Worm (Caenorhabditis elegans) whole organism, young adult: ENCODE measurements around the gene zig-2.

ENCODE experiments used
- D2030.7 ChIP-seq: fragments of 200-800 bp; sonication (Bioruptor generic); IDR thresholded peaks from 2 replicates; pipeline ENCODE4 v1.3.6; 2022; ENCODE audit warnings: missing genetic modification reagents, missing genetic modification characterization, missing compliant biosample characterization
- F57A8.1 ChIP-seq: fragments of 200-800 bp; sonication (Bioruptor generic); optimal IDR thresholded peaks from 2 replicates; lab custom pipeline; 2018; ENCODE audit warnings: mild to moderate bottlenecking, missing genetic modification characterization, moderate library complexity, missing compliant biosample characterization
- K11D2.4 ChIP-seq: fragments of 200-800 bp; sonication (Bioruptor generic); IDR thresholded peaks from 2 replicates; pipeline ENCODE4 v1.3.6; 2022; ENCODE audit warnings: missing genetic modification reagents, missing genetic modification characterization, missing compliant biosample characterization
- T26A5.8 ChIP-seq: sonication (generic microtip); optimal IDR thresholded peaks from 2 replicates; lab custom pipeline; 2016; ENCODE audit warnings: missing genetic modification characterization, missing compliant biosample characterization
- ama-1 ChIP-seq, 3 experiments: fragments of 150-350 bp in 1 of 3; sonication (generic microtip) in 2 of 3; optimal IDR thresholded peaks; 2 replicates each; lab custom pipeline; 2014 to 2018; ENCODE audit warnings: missing biosample characterization in 2 of 3, missing genetic modification characterization in 2 of 3, missing genetic modification reagents in 2 of 3
- aptf-3 ChIP-seq: fragments of 200-800 bp; sonication (Bioruptor generic); IDR thresholded peaks from 2 replicates; pipeline ENCODE4 v1.3.6; 2022; ENCODE audit warnings: missing genetic modification characterization, missing compliant biosample characterization
- attf-3 ChIP-seq: fragments of 200-800 bp; sonication (Bioruptor generic); conservative IDR thresholded peaks from 2 replicates; pipeline ENCODE4 v1.3.6; 2022; ENCODE audit warnings: missing genetic modification reagents, missing genetic modification characterization, missing compliant biosample characterization
- ccch-3 ChIP-seq: fragments of 200-800 bp; sonication (Bioruptor generic); optimal IDR thresholded peaks from 2 replicates; lab custom pipeline; 2018; ENCODE audit warnings: mild to moderate bottlenecking, missing genetic modification characterization, missing compliant biosample characterization
- cebp-2 ChIP-seq: fragments of 200-800 bp; sonication (Bioruptor generic); IDR thresholded peaks from 2 replicates; pipeline ENCODE4 v1.3.6; 2022; ENCODE audit warnings: missing genetic modification characterization, missing compliant biosample characterization
- ceh-27 ChIP-seq: fragments of 200-800 bp; sonication (Bioruptor generic); optimal IDR thresholded peaks from 2 replicates; lab custom pipeline; 2018; ENCODE audit warnings: mild to moderate bottlenecking, missing genetic modification characterization, moderate library complexity, missing compliant biosample characterization
- ceh-58 ChIP-seq: fragments of 200-800 bp; sonication (Bioruptor generic); IDR thresholded peaks from 2 replicates; pipeline ENCODE4 v1.3.6; 2022; ENCODE audit warnings: missing genetic modification characterization, missing compliant biosample characterization
- die-1 ChIP-seq: sonication (generic microtip); optimal IDR thresholded peaks from 2 replicates; lab custom pipeline; 2016; ENCODE audit warnings: missing genotype, mild to moderate bottlenecking, missing genetic modification characterization, missing compliant biosample characterization
- dpff-1 ChIP-seq: sonication (generic microtip); optimal IDR thresholded peaks from 2 replicates; lab custom pipeline; 2017; ENCODE audit warnings: mild to moderate bottlenecking, missing genetic modification characterization, missing compliant biosample characterization
- ekl-4 ChIP-seq: fragments of 200-800 bp; sonication (Bioruptor generic); IDR thresholded peaks from 2 replicates; pipeline ENCODE4 v1.3.6; 2022; ENCODE audit warnings: missing genetic modification reagents, missing genetic modification characterization, missing compliant biosample characterization
- ets-4 ChIP-seq: fragments of 200-800 bp; sonication (Bioruptor generic); optimal IDR thresholded peaks from 2 replicates; lab custom pipeline; 2018; ENCODE audit warnings: mild to moderate bottlenecking, missing genetic modification characterization, missing compliant biosample characterization
- fkh-3 ChIP-seq: sonication (generic microtip); optimal IDR thresholded peaks from 2 replicates; lab custom pipeline; 2016; ENCODE audit warnings: mild to moderate bottlenecking, missing genetic modification characterization, missing compliant biosample characterization
- gei-17 ChIP-seq: fragments of 200-800 bp; sonication (Bioruptor generic); optimal IDR thresholded peaks from 2 replicates; lab custom pipeline; 2018; ENCODE audit warnings: mild to moderate bottlenecking, missing genetic modification characterization, missing compliant biosample characterization
- him-1 ChIP-seq: sonication (generic microtip); optimal IDR thresholded peaks from 2 replicates; lab custom pipeline; 2016; ENCODE audit warnings: missing genotype, missing genetic modification reagents, missing genetic modification characterization, missing compliant biosample characterization
- hlh-26 ChIP-seq: fragments of 200-800 bp; sonication (Bioruptor generic); conservative IDR thresholded peaks from 2 replicates; pipeline ENCODE4 v1.3.6; 2022; ENCODE audit warnings: missing genetic modification reagents, missing genetic modification characterization, missing compliant biosample characterization
- hmg-1.2 ChIP-seq: fragments of 200-800 bp; sonication (Bioruptor generic); IDR thresholded peaks from 2 replicates; pipeline ENCODE4 v1.3.6; 2022; ENCODE audit warnings: missing genetic modification reagents, missing genetic modification characterization, missing compliant biosample characterization
- lin-35 ChIP-seq, 3 experiments: fragments of 150-350 bp in 2 of 3; sonication (generic microtip) in 1 of 3; optimal IDR thresholded peaks; 2 replicates each; lab custom pipeline; 2014 to 2018; ENCODE audit warnings: missing biosample characterization in 3 of 3, missing genetic modification characterization in 3 of 3, missing genetic modification reagents in 3 of 3
- lin-40 ChIP-seq: sonication (generic microtip); optimal IDR thresholded peaks from 2 replicates; lab custom pipeline; 2016; ENCODE audit warnings: missing genetic modification characterization, mild to moderate bottlenecking, missing compliant biosample characterization, missing genotype, missing genetic modification reagents
- madf-10 ChIP-seq: sonication (generic microtip); optimal IDR thresholded peaks from 2 replicates; lab custom pipeline; 2016; ENCODE audit warnings: mild to moderate bottlenecking, missing genetic modification characterization, missing compliant biosample characterization
- madf-6 ChIP-seq: fragments of 200-800 bp; sonication (Bioruptor generic); IDR thresholded peaks from 2 replicates; pipeline ENCODE4 v1.3.6; 2022; ENCODE audit warnings: missing genetic modification reagents, missing genetic modification characterization, missing compliant biosample characterization
- madf-8 ChIP-seq: fragments of 200-800 bp; sonication (Bioruptor generic); conservative IDR thresholded peaks from 2 replicates; pipeline ENCODE4 v1.3.6; 2022; ENCODE audit warnings: missing genetic modification reagents, missing genetic modification characterization, missing compliant biosample characterization
- mel-28 ChIP-seq: sonication (generic microtip); optimal IDR thresholded peaks from 2 replicates; lab custom pipeline; 2016; ENCODE audit warnings: borderline replicate concordance, mild to moderate bottlenecking, missing genetic modification characterization, missing compliant biosample characterization
- nfya-1 ChIP-seq: sonication (generic microtip); optimal IDR thresholded peaks from 2 replicates; lab custom pipeline; 2017; ENCODE audit warnings: antibody characterized with exemption, missing compliant biosample characterization, missing genetic modification characterization, borderline replicate concordance; ENCODE audit not compliant: insufficient read depth
- nfyb-1 ChIP-seq: fragments of 200-800 bp; sonication (Bioruptor generic); IDR thresholded peaks from 2 replicates; pipeline ENCODE4 v1.3.6; 2022; ENCODE audit warnings: missing genetic modification reagents, missing genetic modification characterization, missing compliant biosample characterization
- rcor-1 ChIP-seq: fragments of 200-800 bp; sonication (Bioruptor generic); IDR thresholded peaks from 2 replicates; pipeline ENCODE4 v1.3.6; 2022; ENCODE audit warnings: missing genetic modification reagents, missing genetic modification characterization, missing compliant biosample characterization
- rec-8 ChIP-seq, 2 experiments: sonication (generic microtip); optimal IDR thresholded peaks; 2 replicates each; lab custom pipeline; 2016; ENCODE audit warnings: mild to moderate bottlenecking in 2 of 2, missing genetic modification characterization in 2 of 2, missing genetic modification reagents in 2 of 2, missing genotype in 2 of 2, missing biosample characterization in 1 of 2, missing compliant biosample characterization in 1 of 2, moderate library complexity in 1 of 2
- sdz-38 ChIP-seq: sonication (generic microtip); optimal IDR thresholded peaks from 2 replicates; lab custom pipeline; 2016; ENCODE audit warnings: missing genotype, missing genetic modification characterization, missing compliant biosample characterization
- snpc-1.1 ChIP-seq: sonication (generic microtip); optimal IDR thresholded peaks from 2 replicates; lab custom pipeline; 2017; ENCODE audit warnings: missing genetic modification characterization, mild to moderate bottlenecking, missing compliant biosample characterization, antibody characterized with exemption, moderate library complexity, missing genotype, missing genetic modification reagents; ENCODE audit not compliant: insufficient read depth
- snpc-1.3 ChIP-seq: sonication (generic microtip); optimal IDR thresholded peaks from 2 replicates; lab custom pipeline; 2017; ENCODE audit warnings: missing genetic modification characterization, mild to moderate bottlenecking, missing compliant biosample characterization, antibody characterized with exemption, moderate library complexity, missing genotype, missing genetic modification reagents; ENCODE audit not compliant: insufficient read depth
- snpc-3.4 ChIP-seq: sonication (generic microtip); optimal IDR thresholded peaks from 2 replicates; lab custom pipeline; 2017; ENCODE audit warnings: missing genetic modification characterization, mild to moderate bottlenecking, missing compliant biosample characterization, antibody characterized with exemption, moderate library complexity, missing genotype, missing genetic modification reagents
- snpc-4 ChIP-seq, 5 experiments: fragments of 150-350 bp in 1 of 5; sonication (generic microtip) in 4 of 5; optimal IDR thresholded peaks; 2 replicates each; lab custom pipeline; 2014 to 2018; ENCODE audit warnings: missing genetic modification characterization in 5 of 5, missing biosample characterization in 3 of 5, antibody characterized with exemption in 2 of 5, mild to moderate bottlenecking in 2 of 5, missing compliant biosample characterization in 2 of 5, missing genotype in 2 of 5, moderate library complexity in 2 of 5, missing genetic modification reagents in 1 of 5

Gene zig-2

DNA sequence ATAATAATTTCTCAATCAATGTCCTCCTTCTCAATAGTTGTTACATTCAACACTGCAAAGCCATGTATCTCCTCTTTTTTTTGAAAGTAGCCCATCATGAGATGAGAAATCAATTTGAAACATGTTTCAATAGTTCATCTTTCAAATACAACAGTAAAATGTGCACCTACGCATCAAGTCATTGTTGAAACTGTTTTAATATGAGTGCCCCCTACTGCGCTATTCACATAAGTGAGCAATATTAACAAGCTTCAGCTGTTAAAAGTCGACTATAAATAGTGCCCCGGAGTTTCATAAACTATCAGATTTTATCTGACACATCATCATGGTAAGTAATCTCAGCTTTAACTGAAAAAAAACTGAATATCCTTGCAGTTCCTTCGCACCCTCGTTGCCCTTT, 19.2 kb upstream of the zig-2 start, which contains the start of the genes nspc-15 and F19H6.6:
Gene nspc-15 (plus strand): TSS at position 301 of the 400 bp plus-strand sequence.
Gene F19H6.6 (plus strand): TSS at position 384 of the 400 bp plus-strand sequence.
- TF ChIP-seq K11D2.4 (GFP tag; lab: Robert Waterston, UW): no peak
- no peak for TF ChIP-seq aptf-3 (GFP tag; lab: Robert Waterston, UW)
- no peak for TF ChIP-seq snpc-3.4 (tag; lab: Kevin White, UChicago)
- no peak for TF ChIP-seq gei-17 (GFP tag; lab: Kevin White, UChicago)
- no peak for TF ChIP-seq snpc-1.3
- TF ChIP-seq him-1 (tag; lab: Kevin White, UChicago): no peak
- TF ChIP-seq ama-1 (optimal IDR thresholded peaks at IDR 0.05; lab: Kevin White, UChicago): no peak
- TF ChIP-seq ama-1 (GFP tag; optimal IDR thresholded peaks at IDR 0.05; lab: Kevin White, UChicago): no peak
- no peak for TF ChIP-seq D2030.7 (GFP tag; lab: Robert Waterston, UW)
- TF ChIP-seq ceh-27 (GFP tag; lab: Kevin White, UChicago): no peak

DNA sequence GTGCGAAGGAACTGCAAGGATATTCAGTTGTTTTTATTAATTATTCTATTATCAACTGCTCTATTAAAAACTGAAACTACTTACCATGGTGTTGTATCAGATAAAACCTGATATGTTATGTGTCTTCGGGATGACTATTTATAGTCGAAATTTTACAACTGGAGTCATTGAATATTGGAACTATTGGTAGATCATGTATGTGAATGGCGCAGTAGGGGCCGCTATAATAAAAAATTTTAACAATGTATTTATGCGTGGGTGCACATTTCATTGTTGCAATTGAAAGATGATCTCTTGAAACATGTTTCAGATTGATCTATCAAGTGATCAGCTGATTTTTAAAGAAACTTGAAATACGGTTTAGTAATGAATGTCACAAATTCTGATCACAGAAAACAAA, 17.7 kb upstream of the zig-2 start, which contains the start of gene nspc-14:
Gene nspc-14 (minus strand): TSS at position 101 of the 400 bp plus-strand sequence.
- TF ChIP-seq D2030.7 (GFP tag; lab: Robert Waterston, UW) (no peak), nfyb-1 (GFP tag; lab: Robert Waterston, UW) (no peak), hlh-26 (GFP tag; lab: Robert Waterston, UW) (no peak), ets-4 (GFP tag; lab: Kevin White, UChicago) (no peak), die-1 (tag; lab: Kevin White, UChicago) (no peak), cebp-2 (no peak), dpff-1 (tag; lab: Kevin White, UChicago) (no peak), fkh-3 (tag; lab: Kevin White, UChicago) (no peak), madf-6 (GFP tag; lab: Robert Waterston, UW) (no peak), snpc-4 (GFP tag; optimal IDR thresholded peaks at IDR 0.05; lab: Kevin White, UChicago) (no peak), snpc-4 (tag; optimal IDR thresholded peaks at IDR 0.05; lab: Kevin White, UChicago) (no peak), ekl-4 (GFP tag; lab: Robert Waterston, UW) (no peak), madf-10 (no peak), F57A8.1 (GFP tag; lab: Kevin White, UChicago) (no peak)

DNA sequence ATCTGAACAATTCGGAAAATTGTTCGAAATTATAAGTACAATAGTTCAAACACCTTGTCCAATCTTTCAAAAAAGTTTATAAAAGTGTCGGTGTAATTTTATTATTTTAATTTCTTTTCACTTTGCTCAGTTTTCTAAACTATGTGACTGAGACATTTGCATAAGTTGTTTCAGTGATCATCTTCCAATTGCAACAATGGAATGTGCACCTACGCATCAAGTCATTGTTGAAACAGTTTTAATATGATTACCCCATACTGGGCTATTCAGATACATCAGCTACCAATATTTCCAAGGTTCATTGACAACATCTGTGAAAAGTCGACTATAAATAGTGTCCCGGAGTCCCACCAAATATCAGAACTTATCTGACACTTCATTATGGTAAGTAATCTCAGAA, 15.9 kb upstream of the zig-2 start, which contains the start of gene nspc-13:
Gene nspc-13 (plus strand): TSS at position 301 of the 400 bp plus-strand sequence.
- no peak for TF ChIP-seq nfya-1 (tag; lab: Kevin White, UChicago)
- TF ChIP-seq hmg-1.2 (GFP tag; lab: Robert Waterston, UW): no peak
- no peak for TF ChIP-seq madf-6 (GFP tag; lab: Robert Waterston, UW)
- TF ChIP-seq lin-40 (tag; lab: Kevin White, UChicago): no peak
- TF ChIP-seq aptf-3 (GFP tag; lab: Robert Waterston, UW): no peak
- no peak for TF ChIP-seq rec-8 (tag; optimal IDR thresholded peaks at IDR 0.05; lab: Kevin White, UChicago)
- no peak for TF ChIP-seq snpc-1.1
- no peak for TF ChIP-seq rcor-1 (GFP tag; lab: Robert Waterston, UW)
- TF ChIP-seq T26A5.8: no peak
- TF ChIP-seq ceh-27 (GFP tag; lab: Kevin White, UChicago): no peak
- no peak for TF ChIP-seq madf-8 (GFP tag; lab: Robert Waterston, UW)
- TF ChIP-seq ccch-3 (GFP tag; lab: Kevin White, UChicago): no peak
- no peak for TF ChIP-seq ceh-58
- TF ChIP-seq sdz-38 (tag; lab: Kevin White, UChicago): no peak
- no peak for TF ChIP-seq attf-3 (GFP tag; lab: Robert Waterston, UW)
- no peak for TF ChIP-seq mel-28
- TF ChIP-seq lin-35 (GFP tag; optimal IDR thresholded peaks at IDR 0.05; lab: Kevin White, UChicago): no peak
